Worm (Caenorhabditis elegans) whole organism, L4 larva: ENCODE results near the gene C50F4.1.

Experiments
- D1046.2 ChIP-seq: fragments of 200-800 bp; sonication (Bioruptor generic); IDR thresholded peaks from 2 replicates; pipeline ENCODE4 v1.3.6; 2022; ENCODE audit warnings: missing genetic modification characterization, missing compliant biosample characterization
- F26F4.8 ChIP-seq: fragments of 200-800 bp; sonication (Bioruptor generic); conservative IDR thresholded peaks from 2 replicates; pipeline ENCODE4 v1.3.6; 2022; ENCODE audit warnings: missing genetic modification characterization, missing compliant biosample characterization
- F37D6.2 ChIP-seq: sonication (generic microtip); optimal IDR thresholded peaks from 2 replicates; lab custom pipeline; 2016; ENCODE audit warnings: mild to moderate bottlenecking, missing genetic modification characterization, missing compliant biosample characterization
- T20F7.1 ChIP-seq: fragments of 200-800 bp; sonication (Bioruptor generic); optimal IDR thresholded peaks from 2 replicates; lab custom pipeline; 2018; ENCODE audit warnings: mild to moderate bottlenecking, missing genetic modification characterization, missing compliant biosample characterization
- Y105C5A.15 ChIP-seq: fragments of 200-800 bp; sonication (Bioruptor generic); IDR thresholded peaks from 2 replicates; pipeline ENCODE4 v1.3.6; 2022; ENCODE audit warnings: missing genetic modification characterization, missing compliant biosample characterization
- ZK546.5 ChIP-seq, 2 experiments: sonication (generic microtip); optimal IDR thresholded peaks; 2 replicates each; lab custom pipeline; 2017; ENCODE audit warnings: missing biosample characterization in 2 of 2, missing genetic modification characterization in 2 of 2
- aha-1 ChIP-seq: fragments of 150-350 bp; peaks from one replicate; lab custom pipeline; 2014; ENCODE audit warnings: missing biosample characterization, missing genetic modification characterization
- ceh-82 ChIP-seq: sonication (generic microtip); optimal IDR thresholded peaks from 2 replicates; lab custom pipeline; 2017; ENCODE audit warnings: missing biosample characterization, missing genetic modification characterization
- ces-1 ChIP-seq: fragments of 150-350 bp; sonication (generic microtip); optimal IDR thresholded peaks from 4 replicates; lab custom pipeline; 2014; ENCODE audit warnings: missing biosample characterization, missing genetic modification reagents, missing genetic modification characterization
- daf-16 ChIP-seq, 3 experiments: sonication (generic microtip); optimal IDR thresholded peaks; 2 replicates each; lab custom pipeline; 2016 to 2017; ENCODE audit warnings: missing genetic modification characterization in 3 of 3, missing genetic modification reagents in 3 of 3, mild to moderate bottlenecking in 2 of 3, missing compliant biosample characterization in 2 of 3, missing biosample characterization in 1 of 3, moderate library complexity in 1 of 3
- dmd-6 ChIP-seq: fragments of 200-800 bp; sonication (Bioruptor generic); IDR thresholded peaks from 2 replicates; pipeline ENCODE4 v1.3.6; 2022; ENCODE audit warnings: missing genetic modification reagents, missing genetic modification characterization, missing compliant biosample characterization
- dve-1 ChIP-seq: sonication (generic microtip); optimal IDR thresholded peaks from 2 replicates; lab custom pipeline; 2017; ENCODE audit warnings: antibody characterized with exemption, mild to moderate bottlenecking, missing genetic modification characterization, missing compliant biosample characterization; ENCODE audit not compliant: insufficient read depth
- fkh-10 ChIP-seq: fragments of 150-350 bp; optimal IDR thresholded peaks from 2 replicates; lab custom pipeline; 2014; ENCODE audit warnings: missing biosample characterization, missing genetic modification reagents, missing genetic modification characterization
- hif-1 ChIP-seq, 2 experiments: sonication (generic microtip); optimal IDR thresholded peaks; 2 replicates each; lab custom pipeline; 2016 to 2017; ENCODE audit warnings: missing compliant biosample characterization in 2 of 2, missing genetic modification characterization in 2 of 2, missing genetic modification reagents in 2 of 2, missing genotype in 2 of 2, mild to moderate bottlenecking in 1 of 2
- hlh-11 ChIP-seq: fragments of 200-800 bp; sonication (Bioruptor generic); optimal IDR thresholded peaks from 2 replicates; lab custom pipeline; 2018; ENCODE audit warnings: mild to moderate bottlenecking, missing genetic modification characterization, missing compliant biosample characterization
- jun-1 ChIP-seq: fragments of 150-350 bp; optimal IDR thresholded peaks from 2 replicates; lab custom pipeline; 2014; ENCODE audit warnings: missing biosample characterization, missing genetic modification reagents, missing genetic modification characterization
- lin-1 ChIP-seq: fragments of 200-800 bp; sonication (Bioruptor generic); IDR thresholded peaks from 2 replicates; pipeline ENCODE4 v1.3.6; 2022; ENCODE audit warnings: missing genetic modification reagents, missing genetic modification characterization, missing compliant biosample characterization
- lin-15B ChIP-seq: fragments of 150-350 bp; sonication (generic microtip); optimal IDR thresholded peaks from 3 replicates; lab custom pipeline; 2014; ENCODE audit warnings: missing biosample characterization, missing genetic modification characterization
- lin-29 ChIP-seq: fragments of 200-800 bp; sonication (Bioruptor generic); IDR thresholded peaks from 2 replicates; pipeline ENCODE4 v1.3.6; 2022; ENCODE audit warnings: missing genetic modification reagents, missing genetic modification characterization, missing compliant biosample characterization
- mdl-1 ChIP-seq, 2 experiments: fragments of 150-350 bp in 1 of 2; sonication (generic microtip) in 1 of 2; optimal IDR thresholded peaks; 2 replicates each; lab custom pipeline; 2014 to 2017; ENCODE audit warnings: missing biosample characterization in 2 of 2, missing genetic modification characterization in 2 of 2
- nhr-111 ChIP-seq: fragments of 200-800 bp; sonication (Bioruptor generic); optimal IDR thresholded peaks from 2 replicates; lab custom pipeline; 2018; ENCODE audit warnings: mild to moderate bottlenecking, missing genetic modification characterization, missing compliant biosample characterization
- nhr-28 ChIP-seq: fragments of 150-350 bp; optimal IDR thresholded peaks from 2 replicates; lab custom pipeline; 2014; ENCODE audit warnings: missing biosample characterization, missing genetic modification characterization
- nhr-6 ChIP-seq: fragments of 150-350 bp; optimal IDR thresholded peaks from 2 replicates; lab custom pipeline; 2014; ENCODE audit warnings: missing biosample characterization, missing genetic modification characterization
- nhr-77 ChIP-seq: fragments of 150-350 bp; optimal IDR thresholded peaks from 2 replicates; lab custom pipeline; 2014; ENCODE audit warnings: missing biosample characterization, missing genetic modification characterization
- pha-4 ChIP-seq, 2 experiments: fragments of 150-350 bp in 1 of 2; fragments of 200-800 bp in 1 of 2; sonication (Bioruptor generic) in 1 of 2; IDR thresholded peaks in 1 of 2; optimal IDR thresholded peaks in 1 of 2; 2 replicates each; pipeline versions ENCODE4 v1.3.6 to Lab custom; 2014 to 2022; ENCODE audit warnings: missing genetic modification characterization in 2 of 2, missing genetic modification reagents in 2 of 2, missing biosample characterization in 1 of 2, missing compliant biosample characterization in 1 of 2
- pqm-1 ChIP-seq: sonication (generic microtip); optimal IDR thresholded peaks from 2 replicates; lab custom pipeline; 2017; ENCODE audit warnings: missing biosample characterization, missing genetic modification characterization
- snpc-1.2 ChIP-seq: fragments of 200-800 bp; sonication (Bioruptor generic); IDR thresholded peaks from 2 replicates; pipeline ENCODE4 v1.3.6; 2022; ENCODE audit warnings: missing genetic modification reagents, missing genetic modification characterization, missing compliant biosample characterization
- tra-1 ChIP-seq: fragments of 200-800 bp; sonication (Bioruptor generic); IDR thresholded peaks from 2 replicates; pipeline ENCODE4 v1.3.6; 2022; ENCODE audit warnings: missing genetic modification reagents, missing genetic modification characterization, missing compliant biosample characterization
- unc-39 ChIP-seq: sonication (generic microtip); optimal IDR thresholded peaks from 2 replicates; lab custom pipeline; 2017; ENCODE audit warnings: missing biosample characterization, missing genetic modification characterization
- zip-11 ChIP-seq: fragments of 200-800 bp; sonication (Bioruptor generic); IDR thresholded peaks from 2 replicates; pipeline ENCODE4 v1.3.6; 2022; ENCODE audit warnings: missing genetic modification characterization, missing compliant biosample characterization

C50F4.1 gene

ce11 chrV:9489411-9489810 is 37.2 kb upstream of the C50F4.1 start, which contains the start of gene K06A4.10:
Gene K06A4.10, minus strand, starts transcription at chrV:9489800.
- no peak; the same call in 1 of the 2 replicates for TF ChIP-seq pha-4 (GFP tag; IDR thresholded peaks at IDR 0.05; lab: Robert Waterston, UW)
- TF ChIP-seq pha-4 (tag; optimal IDR thresholded peaks at IDR 0.05; lab: Kevin White, UChicago), result no peak
- TF ChIP-seq ces-1, result no peak
- TF ChIP-seq nhr-28 (tag; lab: Kevin White, UChicago), result peak; percentile 13
- TF ChIP-seq nhr-77 (tag; lab: Kevin White, UChicago), result peak; percentile 36
- TF ChIP-seq dve-1 (tag; lab: Kevin White, UChicago), result peak; percentile 31
- no peak for TF ChIP-seq F26F4.8 (GFP tag; lab: Robert Waterston, UW)
- TF ChIP-seq daf-16 (GFP tag; optimal IDR thresholded peaks at IDR 0.05; lab: Kevin White, UChicago), result no peak
- peak; percentile 64 for TF ChIP-seq daf-16 (tag; optimal IDR thresholded peaks at IDR 0.05; lab: Kevin White, UChicago)
- TF ChIP-seq nhr-6 (tag; lab: Kevin White, UChicago), result no peak
- no peak for TF ChIP-seq zip-11
- no peak for TF ChIP-seq nhr-111
- peak; percentile 18; the same call in 1 of the 2 replicates for TF ChIP-seq tra-1 (GFP tag; lab: Robert Waterston, UW)
- TF ChIP-seq hlh-11 (tag; lab: Kevin White, UChicago), result peak; percentile 53
- TF ChIP-seq lin-29 (GFP tag; lab: Robert Waterston, UW), result no peak
- peak in 1 of 2 experiments; percentile 38 for TF ChIP-seq mdl-1 (tag; optimal IDR thresholded peaks at IDR 0.05; lab: Kevin White, UChicago)
- TF ChIP-seq unc-39 (tag; lab: Kevin White, UChicago), result no peak
- no peak for TF ChIP-seq ceh-82 (tag; lab: Kevin White, UChicago)
- no peak for TF ChIP-seq aha-1
- no peak for TF ChIP-seq T20F7.1
- no peak for TF ChIP-seq lin-15B
- TF ChIP-seq F37D6.2 (tag; lab: Kevin White, UChicago), result no peak
- TF ChIP-seq lin-1 (GFP tag; lab: Robert Waterston, UW), result peak; percentile 45; the same call in 1 of the 2 replicates

ce11 chrV:9491440-9492160 is 35.0 kb upstream of the C50F4.1 start, which contains the start of gene K06A4.7:
Gene K06A4.7, minus strand, starts transcription at chrV:9491490.
- TF ChIP-seq snpc-1.2 (GFP tag; lab: Robert Waterston, UW) (no peak), hlh-11 (tag; lab: Kevin White, UChicago) (peak; percentile 76), daf-16 (GFP tag; optimal IDR thresholded peaks at IDR 0.05; lab: Kevin White, UChicago) (no peak), daf-16 (tag; optimal IDR thresholded peaks at IDR 0.05; lab: Kevin White, UChicago) (peak; percentile 64), dve-1 (tag; lab: Kevin White, UChicago) (peak; percentile 21), Y105C5A.15 (GFP tag; lab: Robert Waterston, UW) (no peak), nhr-28 (tag; lab: Kevin White, UChicago) (peak; percentile 48), hif-1 (tag; optimal IDR thresholded peaks at IDR 0.05; lab: Kevin White, UChicago) (peak in 1 of 2 experiments; percentile 1), aha-1 (peak; percentile 55), lin-1 (GFP tag; lab: Robert Waterston, UW) (0 out of 2 replicates have a peak, but pooled peaks have one; percentile 17), mdl-1 (tag; optimal IDR thresholded peaks at IDR 0.05; lab: Kevin White, UChicago) (peak in 1 of 2 experiments; percentile 33), dmd-6 (GFP tag; lab: Robert Waterston, UW) (peak; percentile 51), ZK546.5 (tag; optimal IDR thresholded peaks at IDR 0.05; lab: Kevin White, UChicago) (no peak)

- TF ChIP-seq fkh-10 (GFP tag; lab: Kevin White, UChicago) (no peak), F37D6.2 (tag; lab: Kevin White, UChicago) (no peak), dve-1 (tag; lab: Kevin White, UChicago) (peak; percentile 56), jun-1 (tag; lab: Kevin White, UChicago) (no peak), daf-16 (GFP tag; optimal IDR thresholded peaks at IDR 0.05; lab: Kevin White, UChicago) (no peak), daf-16 (tag; optimal IDR thresholded peaks at IDR 0.05; lab: Kevin White, UChicago) (peak; percentile 26), hlh-11 (tag; lab: Kevin White, UChicago) (peak; percentile 35), zip-11 (no peak), dmd-6 (GFP tag; lab: Robert Waterston, UW) (peak; percentile 68), pqm-1 (peak; percentile 19), tra-1 (GFP tag; lab: Robert Waterston, UW) (no peak), nhr-28 (tag; lab: Kevin White, UChicago) (peak; percentile 26), D1046.2 (no peak)
Measured at ce11 chrV:9492460-9492859, 34.1 kb upstream of the C50F4.1 start.
